Fruit fly (Drosophila melanogaster) whole organism, wandering third instar larva: ENCODE results near the gene CG5886.

ENCODE experiments used
- CrebA ChIP-seq: fragments of 200-800 bp; sonication (Bioruptor generic); optimal IDR thresholded peaks from 2 replicates; lab custom pipeline; 2016; ENCODE audit warnings: missing biosample characterization, mild to moderate bottlenecking, missing genetic modification characterization, borderline replicate concordance
- Dfd ChIP-seq: fragments of >200 bp; optimal IDR thresholded peaks from 2 replicates; lab custom pipeline; 2017; ENCODE audit warnings: missing biosample characterization, missing genetic modification characterization
- GATAd ChIP-seq: sonication (Bioruptor generic); optimal IDR thresholded peaks from 2 replicates; lab custom pipeline; 2016; ENCODE audit warnings: missing biosample characterization, missing genetic modification characterization
- Jra ChIP-seq: sonication (Bioruptor generic); optimal IDR thresholded peaks from 2 replicates; lab custom pipeline; 2016; ENCODE audit warnings: missing biosample characterization, missing genetic modification characterization
- Vsx2 ChIP-seq: fragments of 200-300, 225-300 bp; sonication (Bioruptor generic); optimal IDR thresholded peaks from 2 replicates; lab custom pipeline; 2018; ENCODE audit warnings: missing biosample characterization, missing genetic modification characterization; ENCODE audit not compliant: partially characterized antibody
- brk ChIP-seq: fragments of 200-800 bp; sonication (Bioruptor generic); optimal IDR thresholded peaks from 2 replicates; lab custom pipeline; 2016; ENCODE audit warnings: missing biosample characterization, mild to moderate bottlenecking, missing genetic modification characterization
- dsf ChIP-seq: sonication (Bioruptor generic); optimal IDR thresholded peaks from 2 replicates; lab custom pipeline; 2016; ENCODE audit warnings: missing biosample characterization, missing genetic modification characterization, borderline replicate concordance
- foxo ChIP-seq, 2 experiments: fragments of 200-800 bp; sonication (Bioruptor generic); optimal IDR thresholded peaks; 2 replicates in 1 of 2; 3 replicates in 1 of 2; lab custom pipeline; 2016 to 2017; ENCODE audit warnings: missing biosample characterization in 2 of 2, missing genetic modification characterization in 2 of 2
- fru ChIP-seq: fragments of 200-800 bp; sonication (Bioruptor generic); optimal IDR thresholded peaks from 3 replicates; lab custom pipeline; 2016; ENCODE audit warnings: missing biosample characterization, mild to moderate bottlenecking, missing genetic modification characterization
- h ChIP-seq: fragments of 200-800 bp; sonication (Bioruptor generic); optimal IDR thresholded peaks from 3 replicates; lab custom pipeline; 2016; ENCODE audit warnings: missing biosample characterization, mild to moderate bottlenecking, missing genetic modification characterization
- psq ChIP-seq: fragments of 200-800 bp; sonication (Bioruptor generic); optimal IDR thresholded peaks from 3 replicates; lab custom pipeline; 2017; ENCODE audit warnings: missing biosample characterization, mild to moderate bottlenecking, missing genetic modification characterization, moderate library complexity
- sv ChIP-seq: fragments of 200-800 bp; sonication (Bioruptor generic); optimal IDR thresholded peaks from 3 replicates; lab custom pipeline; 2016; ENCODE audit warnings: missing biosample characterization, missing genetic modification characterization

dm6 chr3R:25902343-25902742 lies 50.9 kb downstream of the CG5886 start, which contains the start of gene CG31089:
- no peak for TF ChIP-seq Dfd
- TF ChIP-seq fru (GFP tag; lab: Kevin White, UChicago) = no peak
- no peak for TF ChIP-seq dsf
- TF ChIP-seq Vsx2 (GFP tag; lab: Kevin White, UChicago) = no peak
- TF ChIP-seq CrebA (GFP tag; lab: Kevin White, UChicago) = no peak
- TF ChIP-seq h = no peak
- no peak for TF ChIP-seq Jra (GFP tag; lab: Kevin White, UChicago)
- TF ChIP-seq sv (GFP tag; lab: Kevin White, UChicago) = no peak
- no peak for TF ChIP-seq psq (GFP tag; lab: Kevin White, UChicago)
- TF ChIP-seq GATAd (GFP tag; lab: Kevin White, UChicago) = no peak
- TF ChIP-seq foxo (GFP tag; optimal IDR thresholded peaks at IDR 0.05; lab: Kevin White, UChicago) = no peak
- TF ChIP-seq brk = no peak
